Worm (Caenorhabditis elegans): ENCODE results near the gene pde-4.

- TF ChIP-seq mep-1 (tag; optimal IDR thresholded peaks at IDR 0.05): no peak
- TF ChIP-seq nhr-237 (tag; optimal IDR thresholded peaks at IDR 0.05): no peak
- no peak for TF ChIP-seq ceh-83 (GFP tag; optimal IDR thresholded peaks at IDR 0.05)
- TF ChIP-seq ztf-11 (tag; optimal IDR thresholded peaks at IDR 0.05): no peak
- TF ChIP-seq ces-1 (GFP tag; optimal IDR thresholded peaks at IDR 0.05): no peak
- no peak for TF ChIP-seq unc-62 (GFP tag; optimal IDR thresholded peaks at IDR 0.05)
- no peak for TF ChIP-seq ceh-43 (GFP tag; optimal IDR thresholded peaks at IDR 0.05)
- no peak for TF ChIP-seq unc-39 (tag; optimal IDR thresholded peaks at IDR 0.05)
Measured at ce11 chrII:7643214-7643613, 7.8 kb downstream of the pde-4 start.

All from whole organism, mixed stage, embryonic.